Fruit fly (Drosophila melanogaster) whole organism, embryonic: Measurements from ENCODE around the gene cerv.

Experiments
- Antp ChIP-seq: fragments of 200-800 bp; sonication (Bioruptor generic); optimal IDR thresholded peaks from 3 replicates; lab custom pipeline; 2016; ENCODE audit warnings: missing biosample characterization, missing genetic modification characterization
- Bteb2 ChIP-seq: fragments of 200-800 bp; sonication (Bioruptor generic); optimal IDR thresholded peaks from 2 replicates; lab custom pipeline; 2016; ENCODE audit warnings: missing biosample characterization, missing genetic modification characterization
- CG11560 ChIP-seq: fragments of 200-800 bp; sonication (Bioruptor generic); IDR thresholded peaks from 3 replicates; pipeline ENCODE4 v1.3.6; 2022; ENCODE audit warnings: missing biosample characterization, missing genetic modification characterization
- CG11695 ChIP-seq: fragments of 200-800 bp; sonication (Bioruptor generic); IDR thresholded peaks from 3 replicates; pipeline ENCODE4 v1.3.6; 2022; ENCODE audit warnings: missing biosample characterization, missing genetic modification characterization
- CG12659 ChIP-seq: fragments of 200-800 bp; sonication (Bioruptor generic); optimal IDR thresholded peaks from 3 replicates; lab custom pipeline; 2017; ENCODE audit warnings: mild to moderate bottlenecking, missing biosample characterization, missing genetic modification reagents, missing genetic modification characterization
- CG13894 ChIP-seq: fragments of 200-800 bp; sonication (Bioruptor generic); optimal IDR thresholded peaks from 3 replicates; lab custom pipeline; 2018; ENCODE audit warnings: missing biosample characterization, mild to moderate bottlenecking, missing genetic modification characterization, moderate library complexity
- CG14014 ChIP-seq: fragments of 200-800 bp; sonication (Bioruptor generic); IDR thresholded peaks from 2 replicates; pipeline ENCODE4 v1.3.6; 2022; ENCODE audit warnings: missing biosample characterization, missing genetic modification characterization
- CG14710 ChIP-seq: fragments of 200-800 bp; sonication (Bioruptor generic); optimal IDR thresholded peaks from 3 replicates; lab custom pipeline; 2019; ENCODE audit warnings: missing biosample characterization, mild to moderate bottlenecking, missing genetic modification characterization, moderate library complexity
- CG1603 ChIP-seq: fragments of 200-800 bp; sonication (Bioruptor generic); optimal IDR thresholded peaks from 2 replicates; lab custom pipeline; 2019; ENCODE audit warnings: missing biosample characterization, mild to moderate bottlenecking, missing genetic modification characterization, moderate library complexity
- CG16863 ChIP-seq: fragments of 200-800 bp; sonication (Bioruptor generic); optimal IDR thresholded peaks from 3 replicates; lab custom pipeline; 2016; ENCODE audit warnings: missing biosample characterization, missing genetic modification characterization
- CG17385 ChIP-seq: fragments of 200-800 bp; sonication (Bioruptor generic); optimal IDR thresholded peaks from 3 replicates; lab custom pipeline; 2018; ENCODE audit warnings: missing biosample characterization, mild to moderate bottlenecking, missing genetic modification characterization
- CG18619 ChIP-seq: fragments of 200-800 bp; sonication (Bioruptor generic); optimal IDR thresholded peaks from 3 replicates; lab custom pipeline; 2017; ENCODE audit warnings: missing biosample characterization, mild to moderate bottlenecking, missing genetic modification characterization
- CG18764 ChIP-seq: fragments of 200-800 bp; sonication (Bioruptor generic); optimal IDR thresholded peaks from 3 replicates; lab custom pipeline; 2016; ENCODE audit warnings: missing biosample characterization, missing genetic modification characterization
- CG2712 ChIP-seq: fragments of 200-800 bp; optimal IDR thresholded peaks from 3 replicates; lab custom pipeline; 2019; ENCODE audit warnings: missing biosample characterization, mild to moderate bottlenecking, missing genetic modification characterization, moderate library complexity
- CG32772 ChIP-seq: fragments of 200-800 bp; sonication (Bioruptor generic); IDR thresholded peaks from 2 replicates; pipeline ENCODE4 v1.3.6; 2022; ENCODE audit warnings: missing biosample characterization, missing genetic modification characterization
- CG6272 ChIP-seq: fragments of 200-800 bp; sonication (Bioruptor generic); IDR thresholded peaks from 2 replicates; pipeline ENCODE4 v1.3.6; 2022; ENCODE audit warnings: missing biosample characterization, missing genetic modification characterization
- CG6689 ChIP-seq: fragments of 200-800 bp; sonication (Bioruptor generic); IDR thresholded peaks from 2 replicates; pipeline ENCODE4 v1.3.6; 2022; ENCODE audit warnings: missing biosample characterization, missing genetic modification characterization
- CG8290 ChIP-seq, 3 experiments: fragments of 200-800 bp; sonication (Bioruptor generic); optimal IDR thresholded peaks; 2 replicates each; lab custom pipeline; 2016 to 2019; ENCODE audit warnings: missing biosample characterization in 3 of 3, missing genetic modification characterization in 3 of 3, mild to moderate bottlenecking in 2 of 3, moderate library complexity in 1 of 3
- Fer1 ChIP-seq: fragments of 200-800 bp; sonication (Bioruptor generic); optimal IDR thresholded peaks from 2 replicates; lab custom pipeline; 2017; ENCODE audit warnings: missing biosample characterization, mild to moderate bottlenecking, missing genetic modification characterization
- Hand ChIP-seq: fragments of 200-800 bp; sonication (Bioruptor generic); optimal IDR thresholded peaks from 2 replicates; lab custom pipeline; 2017; ENCODE audit warnings: mild to moderate bottlenecking, missing biosample characterization, missing genetic modification reagents, missing genetic modification characterization
- Hmx ChIP-seq: fragments of 200-800 bp; sonication (Bioruptor generic); optimal IDR thresholded peaks from 2 replicates; lab custom pipeline; 2016; ENCODE audit warnings: missing biosample characterization, missing genetic modification characterization
- Hsf ChIP-seq: fragments of 200-800 bp; sonication (Bioruptor generic); optimal IDR thresholded peaks from 3 replicates; lab custom pipeline; 2016; ENCODE audit warnings: missing biosample characterization, missing genetic modification characterization
- Pdp1 ChIP-seq, 2 experiments: fragments of 200-800 bp; sonication (Bioruptor generic); optimal IDR thresholded peaks; 3 replicates each; lab custom pipeline; 2016; ENCODE audit warnings: missing biosample characterization in 2 of 2, missing genetic modification characterization in 2 of 2, mild to moderate bottlenecking in 1 of 2, moderate library complexity in 1 of 2
- Rx ChIP-seq: fragments of 200-800 bp; sonication (Bioruptor generic); IDR thresholded peaks from 2 replicates; pipeline ENCODE4 v1.3.6; 2022; ENCODE audit warnings: missing biosample characterization, missing genetic modification characterization
- Side ChIP-seq: fragments of 200-800 bp; sonication (Bioruptor generic); optimal IDR thresholded peaks from 2 replicates; lab custom pipeline; 2016; ENCODE audit warnings: missing biosample characterization, missing genetic modification characterization
- Sry-δ ChIP-seq: fragments of 200-800 bp; sonication (Bioruptor generic); optimal IDR thresholded peaks from 2 replicates; lab custom pipeline; 2016; ENCODE audit warnings: missing biosample characterization, missing genetic modification characterization
- ap ChIP-seq: fragments of 200-800 bp; sonication (Bioruptor generic); IDR thresholded peaks from 2 replicates; pipeline ENCODE4 v1.3.6; 2022; ENCODE audit warnings: missing biosample characterization, missing genetic modification characterization
- bsh ChIP-seq, 2 experiments: fragments of 200-800 bp; sonication (Bioruptor generic); optimal IDR thresholded peaks; 2 replicates each; lab custom pipeline; 2017 to 2018; ENCODE audit warnings: mild to moderate bottlenecking in 2 of 2, missing biosample characterization in 2 of 2, missing genetic modification characterization in 2 of 2, moderate library complexity in 1 of 2
- btn ChIP-seq: fragments of 200-800 bp; sonication (Bioruptor generic); optimal IDR thresholded peaks from 2 replicates; lab custom pipeline; 2016; ENCODE audit warnings: missing biosample characterization, missing genetic modification characterization
- caup ChIP-seq: fragments of 200-800 bp; sonication (Bioruptor generic); optimal IDR thresholded peaks from 3 replicates; lab custom pipeline; 2017; ENCODE audit warnings: missing biosample characterization, mild to moderate bottlenecking, missing genetic modification characterization, moderate library complexity; ENCODE audit not compliant: severe bottlenecking
- chif ChIP-seq, 2 experiments: fragments of 200-800 bp; sonication (Bioruptor generic); optimal IDR thresholded peaks; 3 replicates each; lab custom pipeline; 2016; ENCODE audit warnings: missing biosample characterization in 2 of 2, missing genetic modification characterization in 2 of 2
- eyg ChIP-seq: fragments of 200-800 bp; sonication (Bioruptor generic); optimal IDR thresholded peaks from 3 replicates; lab custom pipeline; 2016; ENCODE audit warnings: missing biosample characterization, missing genetic modification characterization
- gem ChIP-seq: fragments of 200-800 bp; sonication (Bioruptor generic); optimal IDR thresholded peaks from 2 replicates; lab custom pipeline; 2019; ENCODE audit warnings: missing biosample characterization, mild to moderate bottlenecking, missing genetic modification characterization, moderate library complexity
- jing ChIP-seq: fragments of 200-800 bp; sonication (Bioruptor generic); optimal IDR thresholded peaks from 2 replicates; lab custom pipeline; 2018; ENCODE audit warnings: missing biosample characterization, mild to moderate bottlenecking, missing genetic modification characterization
- mam ChIP-seq: fragments of 200-800 bp; sonication (Bioruptor generic); optimal IDR thresholded peaks from 3 replicates; lab custom pipeline; 2016; ENCODE audit warnings: missing biosample characterization, missing genetic modification characterization
- pita ChIP-seq: fragments of 200-800 bp; sonication (Bioruptor generic); optimal IDR thresholded peaks from 2 replicates; lab custom pipeline; 2017; ENCODE audit warnings: missing biosample characterization, mild to moderate bottlenecking, missing genetic modification characterization
- prd ChIP-seq, 3 experiments: fragments of >200 bp in 2 of 3; fragments of 200-800 bp in 1 of 3; sonication (Bioruptor generic) in 1 of 3; optimal IDR thresholded peaks in 2 of 3; IDR thresholded peaks in 1 of 3; 2 replicates in 2 of 3; 3 replicates in 1 of 3; pipeline versions ENCODE4 v1.3.6 to Lab custom; 2017 to 2022; ENCODE audit warnings: missing biosample characterization in 1 of 3, missing genetic modification characterization in 1 of 3
- pum ChIP-seq: fragments of 200-800 bp; sonication (Bioruptor generic); optimal IDR thresholded peaks from 2 replicates; lab custom pipeline; 2016; ENCODE audit warnings: missing biosample characterization, missing genetic modification characterization
- scrt ChIP-seq: fragments of 200-800 bp; sonication (Bioruptor generic); optimal IDR thresholded peaks from 2 replicates; lab custom pipeline; 2018; ENCODE audit warnings: missing biosample characterization, mild to moderate bottlenecking, missing genetic modification characterization, moderate library complexity
- sim ChIP-seq: fragments of 200-800 bp; sonication (Bioruptor generic); IDR thresholded peaks from 2 replicates; pipeline ENCODE4 v1.3.6; 2022; ENCODE audit warnings: missing biosample characterization, missing genetic modification characterization
- slou ChIP-seq: fragments of 200-800 bp; sonication (Bioruptor generic); optimal IDR thresholded peaks from 3 replicates; lab custom pipeline; 2016; ENCODE audit warnings: missing biosample characterization, missing genetic modification characterization
- sr ChIP-seq: fragments of 200-800 bp; sonication (Bioruptor generic); IDR thresholded peaks from 3 replicates; pipeline ENCODE4 v1.3.6; 2022; ENCODE audit warnings: missing biosample characterization, missing genetic modification characterization
- tgo ChIP-seq: fragments of 200-800 bp; sonication (Bioruptor generic); IDR thresholded peaks from 3 replicates; pipeline ENCODE4 v1.3.6; 2022; ENCODE audit warnings: missing biosample characterization, missing genetic modification characterization
- tna ChIP-seq: fragments of 200-800 bp; sonication (Bioruptor generic); IDR thresholded peaks from 2 replicates; pipeline ENCODE4 v1.3.6; 2022; ENCODE audit warnings: missing biosample characterization, missing genetic modification characterization; ENCODE audit not compliant: partially characterized antibody
- ttk ChIP-seq: fragments of 200-800 bp; sonication (Bioruptor generic); IDR thresholded peaks from 2 replicates; pipeline ENCODE4 v2.1.2; 2022; ENCODE audit warnings: missing biosample characterization, missing genetic modification characterization
- twi ChIP-seq: fragments of 200-800 bp; optimal IDR thresholded peaks from 2 replicates; lab custom pipeline; 2019; ENCODE audit warnings: missing biosample characterization, mild to moderate bottlenecking, missing genetic modification characterization, moderate library complexity
- unpg ChIP-seq: fragments of 200-800 bp; sonication (Bioruptor generic); optimal IDR thresholded peaks from 3 replicates; lab custom pipeline; 2018; ENCODE audit warnings: missing biosample characterization, mild to moderate bottlenecking, missing genetic modification characterization, moderate library complexity
- vvl ChIP-seq: fragments of 200-800 bp; sonication (Bioruptor generic); IDR thresholded peaks from 2 replicates; pipeline ENCODE4 v1.3.6; 2022; ENCODE audit warnings: missing biosample characterization, missing genetic modification characterization
- zfh2 ChIP-seq: fragments of 200-800 bp; sonication (Bioruptor generic); optimal IDR thresholded peaks from 2 replicates; lab custom pipeline; 2016; ENCODE audit warnings: missing biosample characterization, missing genetic modification characterization

Gene cerv

dm6 chrX:15532062-15532461 lies 45.9 kb downstream of the cerv start (continued):
- TF ChIP-seq CG2712 (tag; lab: Kevin White, UChicago) (peak; percentile 20), pita (GFP tag; lab: Kevin White, UChicago) (no peak), Hmx (GFP tag; lab: Kevin White, UChicago) (no peak), Side (GFP tag; lab: Kevin White, UChicago) (peak; percentile 14), Fer1 (peak; percentile 7), unpg (peak; percentile 45), CG11560 (tag; lab: Robert Waterston, UW) (no peak), CG32772 (GFP tag; lab: Robert Waterston, UW) (0 out of 2 replicates have a peak, but pooled peaks have one; percentile 12), eyg (GFP tag; lab: Kevin White, UChicago) (no peak), CG1603 (tag; lab: Kevin White, UChicago) (peak; percentile 56), CG14710 (tag; lab: Kevin White, UChicago) (no peak), Hand (GFP tag; lab: Kevin White, UChicago) (no peak), zfh2 (GFP tag; lab: Kevin White, UChicago) (no peak), Pdp1 (GFP tag; optimal IDR thresholded peaks at IDR 0.05; lab: Kevin White, UChicago) (peak; percentile 25 to 45), CG11695 (GFP tag; lab: Robert Waterston, UW) (0 out of 3 replicates have a peak, but pooled peaks have one; percentile 11), pum (peak; percentile 3), CG17385 (peak; percentile 26), caup (peak; percentile 21), Bteb2 (GFP tag; lab: Kevin White, UChicago) (no peak), tna (GFP tag; lab: Robert Waterston, UW) (no peak), scrt (GFP tag; lab: Kevin White, UChicago) (peak; percentile 5), CG6272 (GFP tag; lab: Robert Waterston, UW) (no peak), CG18619 (GFP tag; lab: Kevin White, UChicago) (no peak), sr (peak; percentile 48; the same call in 1 of the 3 replicates), Hsf (GFP tag; lab: Kevin White, UChicago) (peak; percentile 35), CG12659 (GFP tag; lab: Kevin White, UChicago) (peak; percentile 22), bsh (GFP tag; optimal IDR thresholded peaks at IDR 0.05; lab: Kevin White, UChicago) (peak in 1 of 2 experiments; percentile 54), prd (optimal IDR thresholded peaks at IDR 0.05; lab: Kevin White, UChicago) (no peak), prd (GFP tag; IDR thresholded peaks at IDR 0.05; lab: Robert Waterston, UW) (peak; percentile 41; the same call in 1 of the 3 replicates), gem (peak; percentile 62), CG18764 (GFP tag; lab: Kevin White, UChicago) (no peak), twi (tag; lab: Kevin White, UChicago) (no peak), ap (0 out of 2 replicates have a peak, but pooled peaks have one; percentile 18), CG8290 (GFP tag; optimal IDR thresholded peaks at IDR 0.05; lab: Kevin White, UChicago) (no peak), CG8290 (tag; optimal IDR thresholded peaks at IDR 0.05; lab: Kevin White, UChicago) (peak in 1 of 2 experiments; percentile 40), jing (GFP tag; lab: Kevin White, UChicago) (no peak), Antp (GFP tag; lab: Kevin White, UChicago) (peak; percentile 30), Rx (0 out of 2 replicates have a peak, but pooled peaks have one; percentile 13), sim (GFP tag; lab: Robert Waterston, UW) (peak; percentile 59; the same call in 1 of the 2 replicates), chif (GFP tag; optimal IDR thresholded peaks at IDR 0.05; lab: Kevin White, UChicago) (peak; percentile 0 to 17), CG13894 (tag; lab: Kevin White, UChicago) (no peak), CG16863 (no peak), Sry-δ (GFP tag; lab: Kevin White, UChicago) (no peak), vvl (peak; percentile 44; the same call in 1 of the 2 replicates), tgo (GFP tag; lab: Robert Waterston, UW) (peak; percentile 47; the same call in 1 of the 3 replicates), CG14014 (GFP tag; lab: Robert Waterston, UW) (0 out of 2 replicates have a peak, but pooled peaks have one; percentile 29), slou (no peak), mam (GFP tag; lab: Kevin White, UChicago) (peak; percentile 41), ttk (GFP tag; lab: Robert Waterston, UW) (peak; percentile 59; the same call in 1 of the 2 replicates), CG6689 (GFP tag; lab: Robert Waterston, UW) (peak; percentile 47; the same call in 1 of the 2 replicates), btn (no peak)
